Fruit fly (Drosophila melanogaster) whole organism, embryonic: Measurements from ENCODE around the gene inaE.

Source experiments
- Asciz ChIP-seq: fragments of 200-800 bp; sonication (Bioruptor generic); optimal IDR thresholded peaks from 2 replicates; lab custom pipeline; 2017; ENCODE audit warnings: missing biosample characterization, mild to moderate bottlenecking, missing genetic modification characterization, missing genetic modification reagents
- B-H1 ChIP-seq: fragments of 200-800 bp; sonication (Bioruptor generic); IDR thresholded peaks from 3 replicates; pipeline ENCODE4 v1.3.6; 2022; ENCODE audit warnings: missing biosample characterization, missing genetic modification characterization
- CG10462 ChIP-seq: fragments of 200-800 bp; sonication (Bioruptor generic); optimal IDR thresholded peaks from 2 replicates; lab custom pipeline; 2016; ENCODE audit warnings: missing biosample characterization, missing genetic modification characterization
- CG13775 ChIP-seq: fragments of 200-800 bp; sonication (Bioruptor generic); optimal IDR thresholded peaks from 3 replicates; lab custom pipeline; 2017; ENCODE audit warnings: missing biosample characterization, mild to moderate bottlenecking, missing genetic modification characterization
- CG13894 ChIP-seq: fragments of 200-800 bp; sonication (Bioruptor generic); optimal IDR thresholded peaks from 3 replicates; lab custom pipeline; 2018; ENCODE audit warnings: missing biosample characterization, mild to moderate bottlenecking, missing genetic modification characterization, moderate library complexity
- CG1529 ChIP-seq: fragments of 200-800 bp; sonication (Bioruptor generic); optimal IDR thresholded peaks from 3 replicates; lab custom pipeline; 2018; ENCODE audit warnings: missing biosample characterization, missing genetic modification characterization
- CG17359 ChIP-seq: fragments of 200-800 bp; sonication (Bioruptor generic); optimal IDR thresholded peaks from 3 replicates; lab custom pipeline; 2018; ENCODE audit warnings: missing biosample characterization, mild to moderate bottlenecking, missing genetic modification characterization, moderate library complexity
- CG30020 ChIP-seq: fragments of 200-800 bp; optimal IDR thresholded peaks from 2 replicates; lab custom pipeline; 2019; ENCODE audit warnings: missing biosample characterization, mild to moderate bottlenecking, missing genetic modification characterization, moderate library complexity
- CG4730 ChIP-seq: fragments of 200-800 bp; sonication (Bioruptor generic); IDR thresholded peaks from 2 replicates; pipeline ENCODE4 v1.3.6; 2022; ENCODE audit warnings: missing biosample characterization, missing genetic modification characterization
- CG6254 ChIP-seq: fragments of 200-800 bp; sonication (Bioruptor generic); optimal IDR thresholded peaks from 3 replicates; lab custom pipeline; 2017; ENCODE audit warnings: mild to moderate bottlenecking, missing biosample characterization, missing genetic modification reagents, missing genetic modification characterization
- CG6689 ChIP-seq: fragments of 200-800 bp; sonication (Bioruptor generic); IDR thresholded peaks from 2 replicates; pipeline ENCODE4 v1.3.6; 2022; ENCODE audit warnings: missing biosample characterization, missing genetic modification characterization
- CG6854 ChIP-seq: fragments of 200-800 bp; sonication (Bioruptor generic); optimal IDR thresholded peaks from 3 replicates; lab custom pipeline; 2017; ENCODE audit warnings: missing biosample characterization, mild to moderate bottlenecking, missing genetic modification characterization
- CG7357 ChIP-seq: fragments of 200-800 bp; sonication (Bioruptor generic); IDR thresholded peaks from 3 replicates; pipeline ENCODE4 v1.3.6; 2022; ENCODE audit warnings: missing biosample characterization, missing genetic modification characterization
- CG8089 ChIP-seq: fragments of 200-800 bp; sonication (Bioruptor generic); optimal IDR thresholded peaks from 3 replicates; lab custom pipeline; 2016; ENCODE audit warnings: missing biosample characterization, missing genetic modification characterization
- CG8924 ChIP-seq: fragments of 200-800 bp; optimal IDR thresholded peaks from 3 replicates; lab custom pipeline; 2019; ENCODE audit warnings: missing biosample characterization, mild to moderate bottlenecking, missing genetic modification characterization, moderate library complexity
- CG9609 ChIP-seq: fragments of 200-800 bp; sonication (Bioruptor generic); optimal IDR thresholded peaks from 3 replicates; lab custom pipeline; 2016; ENCODE audit warnings: missing biosample characterization, missing genetic modification characterization
- CG9876 ChIP-seq: fragments of 200-800 bp; sonication (Bioruptor generic); optimal IDR thresholded peaks from 2 replicates; lab custom pipeline; 2016; ENCODE audit warnings: missing biosample characterization, missing genetic modification characterization
- CG9932 ChIP-seq: fragments of 200-800 bp; sonication (Bioruptor generic); IDR thresholded peaks from 2 replicates; pipeline ENCODE4 v1.3.6; 2022; ENCODE audit warnings: missing biosample characterization, missing genetic modification characterization
- D ChIP-seq, 2 experiments: fragments of 200-800 bp in 1 of 2; fragments of >200 bp in 1 of 2; sonication (Bioruptor generic) in 1 of 2; optimal IDR thresholded peaks; 2 replicates in 1 of 2; 3 replicates in 1 of 2; lab custom pipeline; 2017; ENCODE audit warnings: mild to moderate bottlenecking in 1 of 2, missing biosample characterization in 1 of 2, missing genetic modification characterization in 1 of 2, missing genetic modification reagents in 1 of 2
- D19A ChIP-seq: fragments of 200-800 bp; optimal IDR thresholded peaks from 3 replicates; lab custom pipeline; 2019; ENCODE audit warnings: missing biosample characterization, mild to moderate bottlenecking, missing genetic modification characterization, moderate library complexity
- Dek ChIP-seq: fragments of 200-800 bp; sonication (Bioruptor generic); optimal IDR thresholded peaks from 3 replicates; lab custom pipeline; 2019; ENCODE audit warnings: missing biosample characterization, mild to moderate bottlenecking, missing genetic modification characterization, moderate library complexity
- Dfd ChIP-seq, 2 experiments: fragments of >200 bp; optimal IDR thresholded peaks; 2 replicates each; lab custom pipeline; 2017; ENCODE audit warnings: missing biosample characterization in 2 of 2, missing genetic modification characterization in 2 of 2
- Hand ChIP-seq: fragments of 200-800 bp; sonication (Bioruptor generic); optimal IDR thresholded peaks from 2 replicates; lab custom pipeline; 2017; ENCODE audit warnings: mild to moderate bottlenecking, missing biosample characterization, missing genetic modification reagents, missing genetic modification characterization
- Hmx ChIP-seq: fragments of 200-800 bp; sonication (Bioruptor generic); optimal IDR thresholded peaks from 2 replicates; lab custom pipeline; 2016; ENCODE audit warnings: missing biosample characterization, missing genetic modification characterization
- Hr39 ChIP-seq: fragments of >200 bp; optimal IDR thresholded peaks from 2 replicates; lab custom pipeline; 2017
- MBD-R2 ChIP-seq: fragments of 200-800 bp; sonication (Bioruptor generic); IDR thresholded peaks from 2 replicates; pipeline ENCODE4 v1.3.6; 2022; ENCODE audit warnings: missing biosample characterization, missing genetic modification characterization
- Med ChIP-seq: fragments of 200-800 bp; sonication (Bioruptor generic); peaks from one replicate; lab custom pipeline; 2016; ENCODE audit warnings: missing biosample characterization, missing genetic modification characterization, mild to moderate bottlenecking, inconsistent platforms, moderate library complexity
- Meics ChIP-seq: fragments of 200-800 bp; sonication (Bioruptor generic); optimal IDR thresholded peaks from 2 replicates; lab custom pipeline; 2017; ENCODE audit warnings: missing biosample characterization, mild to moderate bottlenecking, missing genetic modification characterization
- Neu2 ChIP-seq: fragments of 200-800 bp; sonication (Bioruptor generic); optimal IDR thresholded peaks from 3 replicates; lab custom pipeline; 2016; ENCODE audit warnings: missing biosample characterization, missing genetic modification characterization, borderline replicate concordance
- Nf-YC ChIP-seq: fragments of 200-800 bp; optimal IDR thresholded peaks from 3 replicates; lab custom pipeline; 2019; ENCODE audit warnings: missing biosample characterization, mild to moderate bottlenecking, missing genetic modification characterization, moderate library complexity
- Sin3A ChIP-seq: fragments of >200 bp; optimal IDR thresholded peaks from 2 replicates; lab custom pipeline; 2018
- Sox100B ChIP-seq: fragments of 200-800 bp; sonication (Bioruptor generic); optimal IDR thresholded peaks from 3 replicates; lab custom pipeline; 2018; ENCODE audit warnings: missing biosample characterization, mild to moderate bottlenecking, missing genetic modification characterization
- Tbp ChIP-seq: fragments of >200 bp; optimal IDR thresholded peaks from 2 replicates; lab custom pipeline; 2018; ENCODE audit warnings: missing biosample characterization, missing genetic modification characterization
- Xbp1 ChIP-seq: fragments of 200-800 bp; sonication (Bioruptor generic); optimal IDR thresholded peaks from 3 replicates; lab custom pipeline; 2016; ENCODE audit warnings: missing biosample characterization, mild to moderate bottlenecking, missing genetic modification characterization
- ac ChIP-seq: fragments of 200-800 bp; sonication (Bioruptor generic); optimal IDR thresholded peaks from 3 replicates; lab custom pipeline; 2017; ENCODE audit warnings: missing biosample characterization, mild to moderate bottlenecking, missing genetic modification characterization
- ase ChIP-seq: fragments of 200-800 bp; sonication (Bioruptor generic); IDR thresholded peaks from 3 replicates; pipeline ENCODE4 v1.3.6; 2022; ENCODE audit warnings: missing biosample characterization, missing genetic modification characterization
- cas ChIP-seq: fragments of 200-800 bp; sonication (Bioruptor generic); IDR thresholded peaks from 2 replicates; pipeline ENCODE4 v1.3.6; 2022; ENCODE audit warnings: missing biosample characterization, missing genetic modification characterization
- dan ChIP-seq: fragments of 200-800 bp; sonication (Bioruptor generic); IDR thresholded peaks from 2 replicates; pipeline ENCODE4 v1.3.6; 2022; ENCODE audit warnings: missing biosample characterization, missing genetic modification characterization
- exex ChIP-seq: fragments of 200-800 bp; sonication (Bioruptor generic); optimal IDR thresholded peaks from 4 replicates; lab custom pipeline; 2018; ENCODE audit warnings: missing biosample characterization, mild to moderate bottlenecking, missing genetic modification characterization, moderate library complexity
- ftz-f1 ChIP-seq: fragments of 200-800 bp; sonication (Bioruptor generic); optimal IDR thresholded peaks from 2 replicates; lab custom pipeline; 2016; ENCODE audit warnings: missing biosample characterization, missing genetic modification characterization
- hkb ChIP-seq, 2 experiments: fragments of 200-800 bp in 1 of 2; fragments of >200 bp in 1 of 2; sonication (Bioruptor generic) in 1 of 2; IDR thresholded peaks in 1 of 2; optimal IDR thresholded peaks in 1 of 2; 2 replicates each; pipeline versions ENCODE4 v1.3.6 to Lab custom; 2017 to 2022; ENCODE audit warnings: missing biosample characterization in 1 of 2, missing genetic modification characterization in 1 of 2
- luna ChIP-seq: fragments of 200-800 bp; sonication (Bioruptor generic); optimal IDR thresholded peaks from 2 replicates; lab custom pipeline; 2016; ENCODE audit warnings: missing biosample characterization, missing genetic modification characterization
- nom ChIP-seq: fragments of 200-800 bp; sonication (Bioruptor generic); optimal IDR thresholded peaks from 2 replicates; lab custom pipeline; 2017; ENCODE audit warnings: missing biosample characterization, missing genetic modification characterization, mild to moderate bottlenecking, moderate library complexity, missing genetic modification reagents
- pita ChIP-seq: fragments of 200-800 bp; sonication (Bioruptor generic); optimal IDR thresholded peaks from 2 replicates; lab custom pipeline; 2017; ENCODE audit warnings: missing biosample characterization, mild to moderate bottlenecking, missing genetic modification characterization
- sisA ChIP-seq: fragments of 200-800 bp; sonication (Bioruptor generic); IDR thresholded peaks from 2 replicates; pipeline ENCODE4 v1.3.6; 2022; ENCODE audit warnings: missing biosample characterization, missing genetic modification characterization
- stwl ChIP-seq: fragments of 200-800 bp; sonication (Bioruptor generic); optimal IDR thresholded peaks from 3 replicates; lab custom pipeline; 2018; ENCODE audit warnings: missing biosample characterization, mild to moderate bottlenecking, missing genetic modification characterization, moderate library complexity
- trh ChIP-seq: fragments of 200-800 bp; sonication (Bioruptor generic); optimal IDR thresholded peaks from 2 replicates; lab custom pipeline; 2016; ENCODE audit warnings: missing biosample characterization, missing genetic modification characterization
- tup ChIP-seq: fragments of 200-800 bp; sonication (Bioruptor generic); optimal IDR thresholded peaks from 2 replicates; lab custom pipeline; 2016; ENCODE audit warnings: missing biosample characterization, mild to moderate bottlenecking, missing genetic modification characterization, moderate library complexity
- unc-4 ChIP-seq: fragments of 200-800 bp; sonication (Bioruptor generic); IDR thresholded peaks from 2 replicates; pipeline ENCODE4 v1.3.6; 2022; ENCODE audit warnings: missing biosample characterization, missing genetic modification characterization; ENCODE audit not compliant: partially characterized antibody
- vvl ChIP-seq: fragments of 200-800 bp; sonication (Bioruptor generic); IDR thresholded peaks from 2 replicates; pipeline ENCODE4 v1.3.6; 2022; ENCODE audit warnings: missing biosample characterization, missing genetic modification characterization

Gene inaE

dm6 chrX:13821775-13822493 lies 38.4 kb downstream of the inaE start, which contains the start of gene Clic (continued):
- TF ChIP-seq trh (no peak), Hmx (no peak), Tbp (GFP tag; lab: Kevin White, UChicago) (no peak), sisA (GFP tag; lab: Robert Waterston, UW) (no peak), CG6254 (GFP tag; lab: Kevin White, UChicago) (no peak), CG9876 (peak; percentile 10), tup (GFP tag; lab: Kevin White, UChicago) (no peak), nom (GFP tag; lab: Kevin White, UChicago) (peak; percentile 63), CG9932 (no peak; the same call in 1 of the 2 replicates), CG17359 (tag; lab: Kevin White, UChicago) (no peak), CG10462 (no peak), stwl (tag; lab: Kevin White, UChicago) (peak; percentile 40), unc-4 (GFP tag; lab: Robert Waterston, UW) (no peak), CG7357 (GFP tag; lab: Robert Waterston, UW) (no peak), CG30020 (tag; lab: Kevin White, UChicago) (peak; percentile 19), Neu2 (GFP tag; lab: Kevin White, UChicago) (no peak), D19A (tag; lab: Kevin White, UChicago) (no peak), Hr39 (lab: Kevin White, UChicago) (no peak), Sox100B (no peak), dan (GFP tag; lab: Robert Waterston, UW) (no peak), Meics (GFP tag; lab: Kevin White, UChicago) (peak; percentile 19), hkb (optimal IDR thresholded peaks at IDR 0.05; lab: Kevin White, UChicago) (no peak), hkb (GFP tag; IDR thresholded peaks at IDR 0.05; lab: Robert Waterston, UW) (peak; percentile 42; the same call in 1 of the 2 replicates), ftz-f1 (no peak), B-H1 (GFP tag; lab: Robert Waterston, UW) (no peak; the same call in 2 of the 3 replicates), CG9609 (GFP tag; lab: Kevin White, UChicago) (no peak), Dek (peak; percentile 26), Nf-YC (tag; lab: Kevin White, UChicago) (no peak), Asciz (GFP tag; lab: Kevin White, UChicago) (no peak), Med (GFP tag; lab: Kevin White, UChicago) (peak; percentile 85), CG8089 (GFP tag; lab: Kevin White, UChicago) (no peak), MBD-R2 (peak; percentile 7; the same call in 1 of the 2 replicates), Dfd (GFP tag; optimal IDR thresholded peaks at IDR 0.05; lab: Kevin White, UChicago) (no peak), D (optimal IDR thresholded peaks at IDR 0.05; lab: Kevin White, UChicago) (no peak), D (GFP tag; optimal IDR thresholded peaks at IDR 0.05; lab: Kevin White, UChicago) (no peak), CG1529 (GFP tag; lab: Kevin White, UChicago) (no peak), Xbp1 (GFP tag; lab: Kevin White, UChicago) (no peak), CG6854 (GFP tag; lab: Kevin White, UChicago) (no peak), CG6689 (GFP tag; lab: Robert Waterston, UW) (no peak), CG4730 (GFP tag; lab: Robert Waterston, UW) (no peak), cas (GFP tag; lab: Robert Waterston, UW) (no peak), pita (no peak), luna (GFP tag; lab: Kevin White, UChicago) (no peak), ac (GFP tag; lab: Kevin White, UChicago) (no peak), vvl (peak; percentile 53; the same call in 1 of the 2 replicates), CG13894 (tag; lab: Kevin White, UChicago) (no peak), Sin3A (lab: Kevin White, UChicago) (no peak), ase (GFP tag; lab: Robert Waterston, UW) (no peak), CG8924 (tag; lab: Kevin White, UChicago) (peak; percentile 30), CG13775 (GFP tag; lab: Kevin White, UChicago) (no peak), Hand (GFP tag; lab: Kevin White, UChicago) (peak; percentile 8), exex (tag; lab: Kevin White, UChicago) (no peak)
